Worm (Caenorhabditis elegans): ENCODE results near the gene Y69A2AL.2.

Y69A2AL.2 gene

ce11 chrIV:2464156-2464555 is 17.9 kb upstream of the Y69A2AL.2 start, which contains the start of gene ilys-3:
TSS of gene ilys-3 (plus strand) at chrIV:2464456.
- no peak for TF ChIP-seq hmg-4 (GFP tag; optimal IDR thresholded peaks at IDR 0.05)
- no peak for TF ChIP-seq flt-1 (GFP tag; IDR thresholded peaks at IDR 0.05)
- TF ChIP-seq tbx-37 (GFP tag; conservative IDR thresholded peaks at IDR 0.05): no peak
- TF ChIP-seq sea-1 (GFP tag; conservative IDR thresholded peaks at IDR 0.05): no peak
- no peak for TF ChIP-seq tbx-11 (GFP tag; IDR thresholded peaks at IDR 0.05)
- TF ChIP-seq aly-1 (tag; optimal IDR thresholded peaks at IDR 0.05): no peak
- TF ChIP-seq pes-1 (GFP tag; IDR thresholded peaks at IDR 0.05): no peak
- TF ChIP-seq ceh-13 (GFP tag; optimal IDR thresholded peaks at IDR 0.05): no peak
- no peak for TF ChIP-seq ceh-36 (tag; optimal IDR thresholded peaks at IDR 0.05)
- TF ChIP-seq ama-1 (optimal IDR thresholded peaks at IDR 0.05): no peak
- TF ChIP-seq tra-4 (tag; optimal IDR thresholded peaks at IDR 0.05): no peak
- TF ChIP-seq B0310.2 (tag; optimal IDR thresholded peaks at IDR 0.05): no peak
- TF ChIP-seq scrt-1 (GFP tag; IDR thresholded peaks at IDR 0.05): no peak
- no peak for TF ChIP-seq hnd-1 (tag; optimal IDR thresholded peaks at IDR 0.05)
- TF ChIP-seq hmbx-1 (tag; optimal IDR thresholded peaks at IDR 0.05): no peak
- TF ChIP-seq F13C5.2 (tag; optimal IDR thresholded peaks at IDR 0.05): no peak
- no peak for TF ChIP-seq ets-7 (tag; optimal IDR thresholded peaks at IDR 0.05)

ce11 chrIV:2466249-2466648 is 15.8 kb upstream of the Y69A2AL.2 start:
- no peak for TF ChIP-seq ceh-36 (tag; optimal IDR thresholded peaks at IDR 0.05)
- no peak for TF ChIP-seq ama-1 (optimal IDR thresholded peaks at IDR 0.05)
- no peak for TF ChIP-seq hnd-1 (tag; optimal IDR thresholded peaks at IDR 0.05)
- TF ChIP-seq tbx-11 (GFP tag; IDR thresholded peaks at IDR 0.05): no peak
- TF ChIP-seq flt-1 (GFP tag; IDR thresholded peaks at IDR 0.05): no peak
- TF ChIP-seq tra-4 (tag; optimal IDR thresholded peaks at IDR 0.05): no peak
- TF ChIP-seq aly-1 (tag; optimal IDR thresholded peaks at IDR 0.05): no peak
- TF ChIP-seq ceh-13 (GFP tag; optimal IDR thresholded peaks at IDR 0.05): no peak
- TF ChIP-seq F13C5.2 (tag; optimal IDR thresholded peaks at IDR 0.05): no peak
- no peak for TF ChIP-seq sea-1 (GFP tag; conservative IDR thresholded peaks at IDR 0.05)
- no peak for TF ChIP-seq tbx-37 (GFP tag; conservative IDR thresholded peaks at IDR 0.05)
- no peak for TF ChIP-seq ets-7 (tag; optimal IDR thresholded peaks at IDR 0.05)
- TF ChIP-seq pes-1 (GFP tag; IDR thresholded peaks at IDR 0.05): no peak
- no peak for TF ChIP-seq B0310.2 (tag; optimal IDR thresholded peaks at IDR 0.05)
- TF ChIP-seq hmg-4 (GFP tag; optimal IDR thresholded peaks at IDR 0.05): no peak
- no peak for TF ChIP-seq hmbx-1 (tag; optimal IDR thresholded peaks at IDR 0.05)
- no peak for TF ChIP-seq scrt-1 (GFP tag; IDR thresholded peaks at IDR 0.05)

- TF ChIP-seq flt-1 (GFP tag; IDR thresholded peaks at IDR 0.05) (no peak), F13C5.2 (tag; optimal IDR thresholded peaks at IDR 0.05) (no peak), scrt-1 (GFP tag; IDR thresholded peaks at IDR 0.05) (no peak), tra-4 (tag; optimal IDR thresholded peaks at IDR 0.05) (no peak), B0310.2 (tag; optimal IDR thresholded peaks at IDR 0.05) (no peak), ama-1 (optimal IDR thresholded peaks at IDR 0.05) (no peak), sea-1 (GFP tag; conservative IDR thresholded peaks at IDR 0.05) (no peak), ceh-13 (GFP tag; optimal IDR thresholded peaks at IDR 0.05) (no peak), hmbx-1 (tag; optimal IDR thresholded peaks at IDR 0.05) (no peak), pes-1 (GFP tag; IDR thresholded peaks at IDR 0.05) (no peak), aly-1 (tag; optimal IDR thresholded peaks at IDR 0.05) (no peak), hmg-4 (GFP tag; optimal IDR thresholded peaks at IDR 0.05) (no peak), tbx-37 (GFP tag; conservative IDR thresholded peaks at IDR 0.05) (no peak), ets-7 (tag; optimal IDR thresholded peaks at IDR 0.05) (no peak), ceh-36 (tag; optimal IDR thresholded peaks at IDR 0.05) (no peak), hnd-1 (tag; optimal IDR thresholded peaks at IDR 0.05) (no peak), tbx-11 (GFP tag; IDR thresholded peaks at IDR 0.05) (no peak)
These were observed 14.7 kb upstream of the Y69A2AL.2 start, which contains the start of gene ilys-2 for ce11 chrIV:2467378-2467777. TSS of gene ilys-2 (plus strand) at chrIV:2467678.

- TF ChIP-seq hnd-1 (tag; optimal IDR thresholded peaks at IDR 0.05) (no peak), tbx-11 (GFP tag; IDR thresholded peaks at IDR 0.05) (no peak), flt-1 (GFP tag; IDR thresholded peaks at IDR 0.05) (no peak), hmg-4 (GFP tag; optimal IDR thresholded peaks at IDR 0.05) (no peak), hmbx-1 (tag; optimal IDR thresholded peaks at IDR 0.05) (no peak), sea-1 (GFP tag; conservative IDR thresholded peaks at IDR 0.05) (no peak), scrt-1 (GFP tag; IDR thresholded peaks at IDR 0.05) (no peak), ceh-36 (tag; optimal IDR thresholded peaks at IDR 0.05) (no peak), F13C5.2 (tag; optimal IDR thresholded peaks at IDR 0.05) (no peak), tra-4 (tag; optimal IDR thresholded peaks at IDR 0.05) (no peak), ama-1 (optimal IDR thresholded peaks at IDR 0.05) (no peak), aly-1 (tag; optimal IDR thresholded peaks at IDR 0.05) (no peak), pes-1 (GFP tag; IDR thresholded peaks at IDR 0.05) (no peak)
These were observed 11.9 kb upstream of the Y69A2AL.2 start, which contains the start of gene ilys-1 for ce11 chrIV:2470114-2470513. TSS of gene ilys-1 (plus strand) at chrIV:2470414.

- no peak for TF ChIP-seq aly-1 (tag; optimal IDR thresholded peaks at IDR 0.05)
- TF ChIP-seq tbx-37 (GFP tag; conservative IDR thresholded peaks at IDR 0.05): no peak
- no peak for TF ChIP-seq tra-4 (tag; optimal IDR thresholded peaks at IDR 0.05)
- TF ChIP-seq tbx-11 (GFP tag; IDR thresholded peaks at IDR 0.05): no peak
- TF ChIP-seq ceh-13 (GFP tag; optimal IDR thresholded peaks at IDR 0.05): no peak
- TF ChIP-seq flt-1 (GFP tag; IDR thresholded peaks at IDR 0.05): no peak
- no peak for TF ChIP-seq F13C5.2 (tag; optimal IDR thresholded peaks at IDR 0.05)
- no peak for TF ChIP-seq sea-1 (GFP tag; conservative IDR thresholded peaks at IDR 0.05)
- no peak for TF ChIP-seq hnd-1 (tag; optimal IDR thresholded peaks at IDR 0.05)
- no peak for TF ChIP-seq ceh-36 (tag; optimal IDR thresholded peaks at IDR 0.05)
- no peak for TF ChIP-seq ama-1 (optimal IDR thresholded peaks at IDR 0.05)
- no peak for TF ChIP-seq B0310.2 (tag; optimal IDR thresholded peaks at IDR 0.05)
- no peak for TF ChIP-seq pes-1 (GFP tag; IDR thresholded peaks at IDR 0.05)
- no peak for TF ChIP-seq hmbx-1 (tag; optimal IDR thresholded peaks at IDR 0.05)
- TF ChIP-seq scrt-1 (GFP tag; IDR thresholded peaks at IDR 0.05): no peak
- TF ChIP-seq hmg-4 (GFP tag; optimal IDR thresholded peaks at IDR 0.05): no peak
These were observed 5.7 kb upstream of the Y69A2AL.2 start, which contains the start of gene grd-16 for ce11 chrIV:2476386-2476785. TSS of gene grd-16 (plus strand) at chrIV:2476686.

- TF ChIP-seq ceh-36 (tag; optimal IDR thresholded peaks at IDR 0.05) (no peak), ama-1 (optimal IDR thresholded peaks at IDR 0.05) (no peak), F13C5.2 (tag; optimal IDR thresholded peaks at IDR 0.05) (no peak), sea-1 (GFP tag; conservative IDR thresholded peaks at IDR 0.05) (no peak), hmg-4 (GFP tag; optimal IDR thresholded peaks at IDR 0.05) (no peak), scrt-1 (GFP tag; IDR thresholded peaks at IDR 0.05) (no peak), tbx-37 (GFP tag; conservative IDR thresholded peaks at IDR 0.05) (no peak), hnd-1 (tag; optimal IDR thresholded peaks at IDR 0.05) (no peak), pes-1 (GFP tag; IDR thresholded peaks at IDR 0.05) (no peak), ceh-13 (GFP tag; optimal IDR thresholded peaks at IDR 0.05) (no peak), hmbx-1 (tag; optimal IDR thresholded peaks at IDR 0.05) (no peak), flt-1 (GFP tag; IDR thresholded peaks at IDR 0.05) (no peak)
These were observed 6.5 kb downstream of the Y69A2AL.2 start, which contains the start of gene Y69A2AR.19 for ce11 chrIV:2488520-2488919. TSS of gene Y69A2AR.19 (plus strand) at chrIV:2488820.
